Fruit fly (Drosophila melanogaster) whole organism, embryonic: ENCODE data around the gene CG14194.

Source experiments
- Adf1 ChIP-seq: fragments of 200-800 bp; sonication (Bioruptor generic); IDR thresholded peaks from 2 replicates; pipeline ENCODE4 v1.3.6; 2022; ENCODE audit warnings: missing biosample characterization, missing genetic modification characterization
- Atf-2 ChIP-seq: fragments of 200-800 bp; sonication (Bioruptor generic); optimal IDR thresholded peaks from 2 replicates; lab custom pipeline; 2016; ENCODE audit warnings: missing biosample characterization, missing genetic modification characterization
- B-H1 ChIP-seq: fragments of 200-800 bp; sonication (Bioruptor generic); IDR thresholded peaks from 3 replicates; pipeline ENCODE4 v1.3.6; 2022; ENCODE audit warnings: missing biosample characterization, missing genetic modification characterization
- CG11695 ChIP-seq: fragments of 200-800 bp; sonication (Bioruptor generic); IDR thresholded peaks from 3 replicates; pipeline ENCODE4 v1.3.6; 2022; ENCODE audit warnings: missing biosample characterization, missing genetic modification characterization
- CG14014 ChIP-seq: fragments of 200-800 bp; sonication (Bioruptor generic); IDR thresholded peaks from 2 replicates; pipeline ENCODE4 v1.3.6; 2022; ENCODE audit warnings: missing biosample characterization, missing genetic modification characterization
- CG15269 ChIP-seq: fragments of 200-800 bp; sonication (Bioruptor generic); optimal IDR thresholded peaks from 2 replicates; lab custom pipeline; 2018; ENCODE audit warnings: missing biosample characterization, mild to moderate bottlenecking, missing genetic modification characterization, moderate library complexity
- CG1647 ChIP-seq: fragments of 200-800 bp; sonication (Bioruptor generic); optimal IDR thresholded peaks from 3 replicates; lab custom pipeline; 2016; ENCODE audit warnings: missing biosample characterization, missing genetic modification characterization
- CG2875 ChIP-seq: fragments of 200-800 bp; sonication (Bioruptor generic); optimal IDR thresholded peaks from 2 replicates; lab custom pipeline; 2017; ENCODE audit warnings: missing biosample characterization, mild to moderate bottlenecking, missing genetic modification characterization, missing genetic modification reagents
- CG42726 ChIP-seq: fragments of 200-800 bp; sonication (Bioruptor generic); IDR thresholded peaks from 2 replicates; pipeline ENCODE4 v1.3.6; 2022; ENCODE audit warnings: missing biosample characterization, missing genetic modification characterization; ENCODE audit not compliant: partially characterized antibody
- CG4854 ChIP-seq: fragments of 200-800 bp; sonication (Bioruptor generic); optimal IDR thresholded peaks from 2 replicates; lab custom pipeline; 2016; ENCODE audit warnings: missing biosample characterization, missing genetic modification characterization, inconsistent platforms
- CG6254 ChIP-seq: fragments of 200-800 bp; sonication (Bioruptor generic); optimal IDR thresholded peaks from 3 replicates; lab custom pipeline; 2017; ENCODE audit warnings: mild to moderate bottlenecking, missing biosample characterization, missing genetic modification reagents, missing genetic modification characterization
- CG7372 ChIP-seq: fragments of 200-800 bp; sonication (Bioruptor generic); IDR thresholded peaks from 2 replicates; pipeline ENCODE4 v1.3.6; 2022; ENCODE audit warnings: missing biosample characterization, missing genetic modification characterization
- CG7839 ChIP-seq: fragments of 200-800 bp; sonication (Bioruptor generic); optimal IDR thresholded peaks from 3 replicates; lab custom pipeline; 2018; ENCODE audit warnings: missing biosample characterization, mild to moderate bottlenecking, missing genetic modification characterization, moderate library complexity
- CG7963 ChIP-seq: fragments of 200-800 bp; sonication (Bioruptor generic); IDR thresholded peaks from 3 replicates; pipeline ENCODE4 v1.3.6; 2022; ENCODE audit warnings: missing biosample characterization, missing genetic modification characterization; ENCODE audit not compliant: partially characterized antibody
- CG8281 ChIP-seq: fragments of 200-800 bp; sonication (Bioruptor generic); optimal IDR thresholded peaks from 2 replicates; lab custom pipeline; 2018; ENCODE audit warnings: missing biosample characterization, mild to moderate bottlenecking, missing genetic modification characterization, moderate library complexity
- CG8359 ChIP-seq: fragments of 200-800 bp; sonication (Bioruptor generic); optimal IDR thresholded peaks from 2 replicates; lab custom pipeline; 2017; ENCODE audit warnings: missing biosample characterization, mild to moderate bottlenecking, missing genetic modification characterization, borderline replicate concordance
- CG8388 ChIP-seq: fragments of 200-800 bp; sonication (Bioruptor generic); optimal IDR thresholded peaks from 2 replicates; lab custom pipeline; 2019; ENCODE audit warnings: missing biosample characterization, mild to moderate bottlenecking, missing genetic modification characterization, moderate library complexity
- CG9609 ChIP-seq: fragments of 200-800 bp; sonication (Bioruptor generic); optimal IDR thresholded peaks from 3 replicates; lab custom pipeline; 2016; ENCODE audit warnings: missing biosample characterization, missing genetic modification characterization
- CG9932 ChIP-seq: fragments of 200-800 bp; sonication (Bioruptor generic); IDR thresholded peaks from 2 replicates; pipeline ENCODE4 v1.3.6; 2022; ENCODE audit warnings: missing biosample characterization, missing genetic modification characterization
- Camta ChIP-seq: fragments of 200-800 bp; sonication (Bioruptor generic); optimal IDR thresholded peaks from 2 replicates; lab custom pipeline; 2016; ENCODE audit warnings: missing biosample characterization, missing genetic modification characterization
- D19A ChIP-seq: fragments of 200-800 bp; optimal IDR thresholded peaks from 3 replicates; lab custom pipeline; 2019; ENCODE audit warnings: missing biosample characterization, mild to moderate bottlenecking, missing genetic modification characterization, moderate library complexity
- Dref ChIP-seq: fragments of 200-800 bp; sonication (Bioruptor generic); IDR thresholded peaks from 2 replicates; pipeline ENCODE4 v1.3.6; 2022; ENCODE audit warnings: missing biosample characterization, missing genetic modification characterization
- ERR ChIP-seq: fragments of 200-800 bp; sonication (Bioruptor generic); optimal IDR thresholded peaks from 2 replicates; lab custom pipeline; 2016; ENCODE audit warnings: missing biosample characterization, missing genetic modification characterization
- Elba2 ChIP-seq: fragments of 200-800 bp; sonication (Bioruptor generic); optimal IDR thresholded peaks from 3 replicates; lab custom pipeline; 2016; ENCODE audit warnings: missing biosample characterization, missing genetic modification characterization
- Fer1 ChIP-seq: fragments of 200-800 bp; sonication (Bioruptor generic); optimal IDR thresholded peaks from 2 replicates; lab custom pipeline; 2017; ENCODE audit warnings: missing biosample characterization, mild to moderate bottlenecking, missing genetic modification characterization
- Fer2 ChIP-seq: fragments of 200-800 bp; sonication (Bioruptor generic); optimal IDR thresholded peaks from 2 replicates; lab custom pipeline; 2018; ENCODE audit warnings: missing biosample characterization, mild to moderate bottlenecking, missing genetic modification characterization, moderate library complexity
- Fer3 ChIP-seq: fragments of 200-800 bp; sonication (Bioruptor generic); optimal IDR thresholded peaks from 2 replicates; lab custom pipeline; 2018; ENCODE audit warnings: missing biosample characterization, mild to moderate bottlenecking, missing genetic modification characterization, moderate library complexity
- HHEX ChIP-seq: fragments of 200-800 bp; sonication (Bioruptor generic); optimal IDR thresholded peaks from 3 replicates; lab custom pipeline; 2017; ENCODE audit warnings: missing biosample characterization, mild to moderate bottlenecking, missing genetic modification characterization, missing genetic modification reagents
- Hand ChIP-seq: fragments of 200-800 bp; sonication (Bioruptor generic); optimal IDR thresholded peaks from 2 replicates; lab custom pipeline; 2017; ENCODE audit warnings: mild to moderate bottlenecking, missing biosample characterization, missing genetic modification reagents, missing genetic modification characterization
- Hey ChIP-seq: fragments of 200-800 bp; sonication (Bioruptor generic); optimal IDR thresholded peaks from 3 replicates; lab custom pipeline; 2018; ENCODE audit warnings: missing biosample characterization, mild to moderate bottlenecking, missing genetic modification characterization
- Jarid2 ChIP-seq: fragments of 200-800 bp; sonication (Bioruptor generic); optimal IDR thresholded peaks from 3 replicates; lab custom pipeline; 2017; ENCODE audit warnings: mild to moderate bottlenecking, missing biosample characterization, missing genetic modification reagents, missing genetic modification characterization
- Myb ChIP-seq: fragments of 200-800 bp; sonication (Bioruptor generic); optimal IDR thresholded peaks from 2 replicates; lab custom pipeline; 2016; ENCODE audit warnings: missing biosample characterization, missing genetic modification characterization
- Nf-YB ChIP-seq: fragments of 200-800 bp; sonication (Bioruptor generic); optimal IDR thresholded peaks from 3 replicates; lab custom pipeline; 2019; ENCODE audit warnings: missing biosample characterization, mild to moderate bottlenecking, missing genetic modification characterization, moderate library complexity
- Sox102F ChIP-seq: fragments of 200-800 bp; sonication (Bioruptor generic); optimal IDR thresholded peaks from 2 replicates; lab custom pipeline; 2018; ENCODE audit warnings: missing biosample characterization, mild to moderate bottlenecking, missing genetic modification characterization, moderate library complexity
- Sry-β ChIP-seq: fragments of 200-800 bp; sonication (Bioruptor generic); optimal IDR thresholded peaks from 2 replicates; lab custom pipeline; 2018; ENCODE audit warnings: missing biosample characterization, mild to moderate bottlenecking, missing genetic modification characterization, moderate library complexity
- Tbp ChIP-seq: fragments of >200 bp; optimal IDR thresholded peaks from 2 replicates; lab custom pipeline; 2018; ENCODE audit warnings: missing biosample characterization, missing genetic modification characterization
- YL-1 ChIP-seq: fragments of 200-800 bp; sonication (Bioruptor generic); optimal IDR thresholded peaks from 3 replicates; lab custom pipeline; 2017; ENCODE audit warnings: missing biosample characterization, mild to moderate bottlenecking, missing genetic modification characterization
- bab2 ChIP-seq: fragments of 200-800 bp; sonication (Bioruptor generic); optimal IDR thresholded peaks from 2 replicates; lab custom pipeline; 2016; ENCODE audit warnings: missing biosample characterization, missing genetic modification characterization
- btn ChIP-seq: fragments of 200-800 bp; sonication (Bioruptor generic); optimal IDR thresholded peaks from 2 replicates; lab custom pipeline; 2016; ENCODE audit warnings: missing biosample characterization, missing genetic modification characterization
- caup ChIP-seq: fragments of 200-800 bp; sonication (Bioruptor generic); optimal IDR thresholded peaks from 3 replicates; lab custom pipeline; 2017; ENCODE audit warnings: missing biosample characterization, mild to moderate bottlenecking, missing genetic modification characterization, moderate library complexity; ENCODE audit not compliant: severe bottlenecking
- exex ChIP-seq: fragments of 200-800 bp; sonication (Bioruptor generic); optimal IDR thresholded peaks from 4 replicates; lab custom pipeline; 2018; ENCODE audit warnings: missing biosample characterization, mild to moderate bottlenecking, missing genetic modification characterization, moderate library complexity
- fd64A ChIP-seq: fragments of 200-800 bp; sonication (Bioruptor generic); optimal IDR thresholded peaks from 3 replicates; lab custom pipeline; 2018; ENCODE audit warnings: missing biosample characterization, mild to moderate bottlenecking, missing genetic modification characterization
- hbn ChIP-seq: fragments of 200-800 bp; sonication (Bioruptor generic); IDR thresholded peaks from 2 replicates; pipeline ENCODE4 v1.3.6; 2022; ENCODE audit warnings: missing biosample characterization, missing genetic modification characterization; ENCODE audit not compliant: partially characterized antibody
- hth ChIP-seq: fragments of >200 bp; optimal IDR thresholded peaks from 2 replicates; lab custom pipeline; 2017; ENCODE audit warnings: inconsistent platforms
- kay ChIP-seq: fragments of 200-800 bp; sonication (Bioruptor generic); optimal IDR thresholded peaks from 2 replicates; lab custom pipeline; 2016; ENCODE audit warnings: missing biosample characterization, missing genetic modification characterization
- kni ChIP-seq: fragments of 200-800 bp; sonication (Bioruptor generic); optimal IDR thresholded peaks from 3 replicates; lab custom pipeline; 2017; ENCODE audit warnings: mild to moderate bottlenecking, missing biosample characterization, missing genetic modification reagents, missing genetic modification characterization
- schlank ChIP-seq: fragments of 200-800 bp; sonication (Bioruptor generic); optimal IDR thresholded peaks from 2 replicates; lab custom pipeline; 2018; ENCODE audit warnings: missing biosample characterization, mild to moderate bottlenecking, missing genetic modification characterization
- scrt ChIP-seq: fragments of 200-800 bp; sonication (Bioruptor generic); optimal IDR thresholded peaks from 2 replicates; lab custom pipeline; 2018; ENCODE audit warnings: missing biosample characterization, mild to moderate bottlenecking, missing genetic modification characterization, moderate library complexity
- ssp ChIP-seq: fragments of 200-800 bp; sonication (Bioruptor generic); IDR thresholded peaks from 2 replicates; pipeline ENCODE4 v1.3.6; 2022; ENCODE audit warnings: missing biosample characterization, missing genetic modification characterization
- tin ChIP-seq: fragments of 200-800 bp; sonication (Bioruptor generic); optimal IDR thresholded peaks from 3 replicates; lab custom pipeline; 2016; ENCODE audit warnings: missing biosample characterization, missing genetic modification characterization
- tna ChIP-seq: fragments of 200-800 bp; sonication (Bioruptor generic); IDR thresholded peaks from 2 replicates; pipeline ENCODE4 v1.3.6; 2022; ENCODE audit warnings: missing biosample characterization, missing genetic modification characterization; ENCODE audit not compliant: partially characterized antibody

Gene CG14194

DNA sequence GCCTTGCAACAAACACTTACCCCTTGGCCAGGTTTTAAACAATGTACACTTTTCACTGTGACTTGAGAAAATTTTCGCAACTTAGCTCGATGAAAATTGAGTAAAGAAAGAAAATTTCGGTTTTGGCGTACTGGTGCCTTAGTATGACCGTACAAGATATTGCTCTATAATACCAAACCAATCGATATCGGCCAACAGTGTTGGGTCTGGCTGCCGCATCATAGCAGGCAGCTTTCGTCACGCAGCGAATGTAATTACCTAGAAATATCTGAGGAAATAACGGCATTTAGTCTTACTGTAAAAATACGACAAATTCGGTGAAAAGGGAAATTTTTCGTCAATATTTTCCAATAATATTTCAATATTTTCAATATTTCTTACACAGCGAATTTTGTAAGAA, 14.7 kb downstream of the CG14194 start, which contains the start of gene Ulp1 (continued):
- TF ChIP-seq CG7372 (no peak), Camta (GFP tag; lab: Kevin White, UChicago) (no peak), kay (GFP tag; lab: Kevin White, UChicago) (no peak), tna (GFP tag; lab: Robert Waterston, UW) (no peak), kni (GFP tag; lab: Kevin White, UChicago) (no peak), Adf1 (GFP tag; lab: Robert Waterston, UW) (no peak; the same call in 1 of the 2 replicates), D19A (tag; lab: Kevin White, UChicago) (no peak), CG42726 (GFP tag; lab: Robert Waterston, UW) (peak; percentile 63; the same call in 1 of the 2 replicates), Fer3 (tag; lab: Kevin White, UChicago) (no peak), Hey (no peak), CG8281 (no peak), tin (peak; percentile 20), CG14014 (GFP tag; lab: Robert Waterston, UW) (no peak), CG8388 (no peak), Sry-β (GFP tag; lab: Kevin White, UChicago) (peak; percentile 71), CG11695 (GFP tag; lab: Robert Waterston, UW) (no peak), Elba2 (peak; percentile 7), scrt (GFP tag; lab: Kevin White, UChicago) (no peak), bab2 (GFP tag; lab: Kevin White, UChicago) (no peak), CG9609 (no peak), Hand (GFP tag; lab: Kevin White, UChicago) (no peak), CG9932 (peak; percentile 44; the same call in 1 of the 2 replicates), Nf-YB (no peak), YL-1 (GFP tag; lab: Kevin White, UChicago) (peak; percentile 62), Atf-2 (GFP tag; lab: Kevin White, UChicago) (no peak), caup (no peak), Jarid2 (no peak), CG7839 (tag; lab: Kevin White, UChicago) (no peak), exex (tag; lab: Kevin White, UChicago) (peak; percentile 55), Sox102F (no peak), HHEX (GFP tag; lab: Kevin White, UChicago) (no peak), Myb (GFP tag; lab: Kevin White, UChicago) (peak; percentile 92), CG2875 (GFP tag; lab: Kevin White, UChicago) (no peak), CG7963 (GFP tag; lab: Robert Waterston, UW) (no peak), Tbp (GFP tag; lab: Kevin White, UChicago) (no peak), CG6254 (GFP tag; lab: Kevin White, UChicago) (no peak), Fer2 (no peak), CG1647 (GFP tag; lab: Kevin White, UChicago) (no peak), B-H1 (GFP tag; lab: Robert Waterston, UW) (no peak), schlank (tag; lab: Kevin White, UChicago) (no peak), ERR (GFP tag; lab: Kevin White, UChicago) (no peak), Dref (GFP tag; lab: Robert Waterston, UW) (peak; percentile 83), hbn (GFP tag; lab: Robert Waterston, UW) (no peak), hth (lab: Kevin White, UChicago) (no peak), btn (GFP tag; lab: Kevin White, UChicago) (no peak), ssp (GFP tag; lab: Robert Waterston, UW) (peak; percentile 42; the same call in 1 of the 2 replicates), Fer1 (GFP tag; lab: Kevin White, UChicago) (peak; percentile 13), CG15269 (tag; lab: Kevin White, UChicago) (no peak), CG8359 (GFP tag; lab: Kevin White, UChicago) (no peak), CG4854 (GFP tag; lab: Kevin White, UChicago) (no peak), fd64A (GFP tag; lab: Kevin White, UChicago) (no peak)
